Fruit fly (Drosophila melanogaster): ENCODE data around the gene CG13473.

DNA sequence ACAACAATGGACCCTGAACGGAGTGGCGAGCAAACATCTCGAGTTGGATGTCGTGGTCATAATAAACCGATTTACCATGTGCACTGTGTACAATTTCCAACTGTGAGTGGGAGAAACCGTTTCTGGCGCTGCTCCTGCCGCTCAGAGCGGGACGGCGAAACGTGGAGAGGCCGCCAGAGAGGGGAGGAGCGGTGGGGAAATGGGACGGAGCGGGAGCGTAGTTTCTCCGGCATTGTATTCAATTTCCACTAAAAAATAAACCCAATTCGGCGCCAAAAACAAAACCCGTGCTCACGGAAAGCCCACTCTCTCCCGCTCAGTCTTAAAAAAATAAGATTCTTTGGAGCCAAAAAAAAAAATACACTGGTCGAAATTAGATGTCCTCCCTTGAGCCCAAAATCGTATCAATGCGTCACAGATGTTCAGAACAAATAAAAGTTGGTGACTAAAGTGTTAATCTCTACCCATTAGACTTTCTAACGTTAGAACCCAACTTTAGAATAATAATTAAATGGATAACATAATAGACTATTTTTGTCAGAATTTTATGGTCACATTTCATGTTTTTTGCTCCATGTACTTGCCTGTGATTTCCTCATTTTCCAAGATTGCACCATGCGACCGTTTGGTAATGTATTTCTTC lies 31.5 kb downstream of the CG13473 start:
- peak; percentile 52 for TF ChIP-seq tai (GFP tag; optimal IDR thresholded peaks at IDR 0.05)
- TF ChIP-seq Vsx2 (GFP tag; optimal IDR thresholded peaks at IDR 0.05; ENCODE audit: partially characterized antibody), result no peak
- TF ChIP-seq usp (GFP tag; optimal IDR thresholded peaks at IDR 0.05), result no peak
- TF ChIP-seq jim (GFP tag; optimal IDR thresholded peaks at IDR 0.05), result no peak
- no peak for TF ChIP-seq dmrt93B (GFP tag; optimal IDR thresholded peaks at IDR 0.05)
- peak; percentile 49 for TF ChIP-seq ey (GFP tag; optimal IDR thresholded peaks at IDR 0.05)
- TF ChIP-seq Abd-B (GFP tag; optimal IDR thresholded peaks at IDR 0.05), result no peak
- no peak for TF ChIP-seq Myc (optimal IDR thresholded peaks at IDR 0.05)
- TF ChIP-seq Hnf4 (GFP tag; optimal IDR thresholded peaks at IDR 0.05), result peak; percentile 27
- no peak for TF ChIP-seq CG9705 (GFP tag; optimal IDR thresholded peaks at IDR 0.05)
- TF ChIP-seq psq (GFP tag; optimal IDR thresholded peaks at IDR 0.05), result no peak
- no peak for TF ChIP-seq lola (GFP tag; optimal IDR thresholded peaks at IDR 0.05)
- TF ChIP-seq OdsH (GFP tag; optimal IDR thresholded peaks at IDR 0.05), result no peak
- TF ChIP-seq dsf (GFP tag; optimal IDR thresholded peaks at IDR 0.05; ENCODE audit: borderline replicate concordance), result no peak

Data from whole organism, wandering third instar larva.